Worm (Caenorhabditis elegans) whole organism, L2 larva: ENCODE results near the gene ldp-1.

Source experiments
- F13H6.1 ChIP-seq: sonication (generic microtip); optimal IDR thresholded peaks from 2 replicates; lab custom pipeline; 2016; ENCODE audit warnings: missing genetic modification characterization, missing compliant biosample characterization
- crh-2 ChIP-seq: sonication (generic microtip); optimal IDR thresholded peaks from 2 replicates; lab custom pipeline; 2017; ENCODE audit warnings: missing biosample characterization, missing genetic modification characterization
- egl-27 ChIP-seq: sonication (generic microtip); optimal IDR thresholded peaks from 3 replicates; lab custom pipeline; 2017; ENCODE audit warnings: missing biosample characterization, missing genetic modification reagents, missing genetic modification characterization
- mdl-1 ChIP-seq, 2 experiments: fragments of 150-350 bp in 1 of 2; sonication (generic microtip) in 1 of 2; optimal IDR thresholded peaks; 2 replicates each; lab custom pipeline; 2017; ENCODE audit warnings: missing biosample characterization in 2 of 2, missing genetic modification characterization in 2 of 2
- nhr-10 ChIP-seq: sonication (generic microtip); optimal IDR thresholded peaks from 2 replicates; lab custom pipeline; 2017; ENCODE audit warnings: missing biosample characterization, missing genetic modification characterization
- nhr-129 ChIP-seq: fragments of 150-350 bp; optimal IDR thresholded peaks from 2 replicates; lab custom pipeline; 2014; ENCODE audit warnings: missing biosample characterization, missing genetic modification characterization
- nhr-237 ChIP-seq: fragments of 150-350 bp; optimal IDR thresholded peaks from 2 replicates; lab custom pipeline; 2014; ENCODE audit warnings: missing biosample characterization, missing genetic modification characterization
- nhr-25 ChIP-seq: fragments of 150-350 bp; sonication (generic microtip); optimal IDR thresholded peaks from 3 replicates; lab custom pipeline; 2014; ENCODE audit warnings: missing biosample characterization, missing genetic modification characterization
- unc-39 ChIP-seq: fragments of 150-350 bp; optimal IDR thresholded peaks from 2 replicates; lab custom pipeline; 2014; ENCODE audit warnings: missing biosample characterization, missing genetic modification characterization
- unc-62 ChIP-seq: fragments of 150-350 bp; optimal IDR thresholded peaks from 2 replicates; lab custom pipeline; 2014; ENCODE audit warnings: missing biosample characterization, missing genetic modification reagents, missing genetic modification characterization
- ztf-4 ChIP-seq: fragments of 150-350 bp; optimal IDR thresholded peaks from 2 replicates; lab custom pipeline; 2014; ENCODE audit warnings: missing biosample characterization, missing genetic modification characterization

- TF ChIP-seq unc-62 (GFP tag; lab: Kevin White, UChicago): no peak
- TF ChIP-seq F13H6.1 (tag; lab: Kevin White, UChicago): no peak
- TF ChIP-seq nhr-237 (tag; lab: Kevin White, UChicago): no peak
- no peak for TF ChIP-seq ztf-4 (tag; lab: Kevin White, UChicago)
- no peak for TF ChIP-seq egl-27 (tag; lab: Kevin White, UChicago)
- TF ChIP-seq mdl-1 (tag; optimal IDR thresholded peaks at IDR 0.05; lab: Kevin White, UChicago): no peak
- no peak for TF ChIP-seq unc-39 (tag; lab: Kevin White, UChicago)
- TF ChIP-seq crh-2: no peak
- TF ChIP-seq nhr-10 (tag; lab: Kevin White, UChicago): no peak
- no peak for TF ChIP-seq nhr-129 (tag; lab: Kevin White, UChicago)
- no peak for TF ChIP-seq nhr-25
Observed at ce11 chrV:2123164-2123563, 4.2 kb upstream of the ldp-1 start.
